Worm (Caenorhabditis elegans) whole organism, L4 larva: ENCODE results near the gene Y65A5A.2.

Experiments
- F37D6.2 ChIP-seq: sonication (generic microtip); optimal IDR thresholded peaks from 2 replicates; lab custom pipeline; 2016; ENCODE audit warnings: mild to moderate bottlenecking, missing genetic modification characterization, missing compliant biosample characterization
- F49E8.2 ChIP-seq: sonication (generic microtip); optimal IDR thresholded peaks from 2 replicates; lab custom pipeline; 2016; ENCODE audit warnings: missing compliant biosample characterization, mild to moderate bottlenecking, missing genetic modification characterization, borderline replicate concordance
- Y105C5A.15 ChIP-seq: fragments of 200-800 bp; sonication (Bioruptor generic); IDR thresholded peaks from 2 replicates; pipeline ENCODE4 v1.3.6; 2022; ENCODE audit warnings: missing genetic modification characterization, missing compliant biosample characterization
- Y48G9A.11 ChIP-seq: fragments of 200-800 bp; sonication (Bioruptor generic); IDR thresholded peaks from 2 replicates; pipeline ENCODE4 v1.3.6; 2022; ENCODE audit warnings: missing genetic modification reagents, missing genetic modification characterization, missing compliant biosample characterization
- ZK337.2 ChIP-seq: fragments of 200-800 bp; sonication (Bioruptor generic); IDR thresholded peaks from 2 replicates; pipeline ENCODE4 v1.3.6; 2022; ENCODE audit warnings: missing genetic modification reagents, missing genetic modification characterization, missing compliant biosample characterization
- ZK546.5 ChIP-seq, 2 experiments: sonication (generic microtip); optimal IDR thresholded peaks; 2 replicates each; lab custom pipeline; 2017; ENCODE audit warnings: missing biosample characterization in 2 of 2, missing genetic modification characterization in 2 of 2
- aha-1 ChIP-seq: fragments of 150-350 bp; peaks from one replicate; lab custom pipeline; 2014; ENCODE audit warnings: missing biosample characterization, missing genetic modification characterization
- ama-1 ChIP-seq: fragments of 150-350 bp; optimal IDR thresholded peaks from 2 replicates; lab custom pipeline; 2014; ENCODE audit warnings: inconsistent platforms, mixed read lengths
- arid-1 ChIP-seq: fragments of 200-800 bp; sonication (Bioruptor generic); conservative IDR thresholded peaks from 2 replicates; pipeline ENCODE4 v1.3.6; 2022; ENCODE audit warnings: missing genetic modification reagents, missing genetic modification characterization, missing compliant biosample characterization
- ceh-20 ChIP-seq: fragments of 200-800 bp; sonication (Bioruptor generic); IDR thresholded peaks from 2 replicates; pipeline ENCODE4 v1.3.6; 2022; ENCODE audit warnings: missing genetic modification reagents, missing genetic modification characterization, missing compliant biosample characterization
- ceh-28 ChIP-seq: fragments of 150-350 bp; optimal IDR thresholded peaks from 2 replicates; lab custom pipeline; 2014; ENCODE audit warnings: missing biosample characterization, missing genetic modification reagents, missing genetic modification characterization
- ceh-32 ChIP-seq: sonication (generic microtip); optimal IDR thresholded peaks from 2 replicates; lab custom pipeline; 2016; ENCODE audit warnings: mild to moderate bottlenecking, missing genetic modification characterization, missing compliant biosample characterization; ENCODE audit not compliant: poor library complexity
- ceh-44 ChIP-seq: fragments of 200-800 bp; sonication (Bioruptor generic); IDR thresholded peaks from 2 replicates; pipeline ENCODE4 v1.3.6; 2022; ENCODE audit warnings: missing genetic modification reagents, missing genetic modification characterization, missing compliant biosample characterization
- ceh-62 ChIP-seq: sonication (generic microtip); optimal IDR thresholded peaks from 2 replicates; lab custom pipeline; 2017; ENCODE audit warnings: missing biosample characterization, missing genetic modification characterization
- ces-1 ChIP-seq: fragments of 150-350 bp; sonication (generic microtip); optimal IDR thresholded peaks from 4 replicates; lab custom pipeline; 2014; ENCODE audit warnings: missing biosample characterization, missing genetic modification reagents, missing genetic modification characterization
- daf-12 ChIP-seq: fragments of 150-350 bp; optimal IDR thresholded peaks from 2 replicates; lab custom pipeline; 2014; ENCODE audit warnings: missing biosample characterization, missing genetic modification reagents, missing genetic modification characterization
- dmd-8 ChIP-seq: fragments of 200-800 bp; sonication (Bioruptor generic); IDR thresholded peaks from 2 replicates; pipeline ENCODE4 v1.3.6; 2022; ENCODE audit warnings: missing genetic modification characterization, missing compliant biosample characterization
- dpl-1 ChIP-seq: fragments of 150-350 bp; optimal IDR thresholded peaks from 2 replicates; lab custom pipeline; 2014; ENCODE audit warnings: missing biosample characterization, missing genetic modification reagents, missing genetic modification characterization
- egl-43 ChIP-seq: fragments of 200-800 bp; sonication (Bioruptor generic); IDR thresholded peaks from 2 replicates; pipeline ENCODE4 v1.3.6; 2022; ENCODE audit warnings: missing genetic modification reagents, missing genetic modification characterization, missing compliant biosample characterization
- fos-1 ChIP-seq: fragments of 150-350 bp; optimal IDR thresholded peaks from 2 replicates; lab custom pipeline; 2014; ENCODE audit warnings: missing biosample characterization, missing genetic modification characterization
- hif-1 ChIP-seq, 2 experiments: sonication (generic microtip); optimal IDR thresholded peaks; 2 replicates each; lab custom pipeline; 2016 to 2017; ENCODE audit warnings: missing compliant biosample characterization in 2 of 2, missing genetic modification characterization in 2 of 2, missing genetic modification reagents in 2 of 2, missing genotype in 2 of 2, mild to moderate bottlenecking in 1 of 2
- hlh-11 ChIP-seq: fragments of 200-800 bp; sonication (Bioruptor generic); optimal IDR thresholded peaks from 2 replicates; lab custom pipeline; 2018; ENCODE audit warnings: mild to moderate bottlenecking, missing genetic modification characterization, missing compliant biosample characterization
- hlh-30 ChIP-seq: sonication (generic microtip); optimal IDR thresholded peaks from 2 replicates; lab custom pipeline; 2017; ENCODE audit warnings: antibody characterized with exemption, mild to moderate bottlenecking, missing genetic modification characterization, missing compliant biosample characterization; ENCODE audit not compliant: insufficient read depth
- jun-1 ChIP-seq: fragments of 150-350 bp; optimal IDR thresholded peaks from 2 replicates; lab custom pipeline; 2014; ENCODE audit warnings: missing biosample characterization, missing genetic modification reagents, missing genetic modification characterization
- lin-13 ChIP-seq: fragments of 150-350 bp; optimal IDR thresholded peaks from 2 replicates; lab custom pipeline; 2014; ENCODE audit warnings: missing biosample characterization, missing genetic modification reagents, missing genetic modification characterization
- lin-15B ChIP-seq: fragments of 150-350 bp; sonication (generic microtip); optimal IDR thresholded peaks from 3 replicates; lab custom pipeline; 2014; ENCODE audit warnings: missing biosample characterization, missing genetic modification characterization
- lin-29 ChIP-seq: fragments of 200-800 bp; sonication (Bioruptor generic); IDR thresholded peaks from 2 replicates; pipeline ENCODE4 v1.3.6; 2022; ENCODE audit warnings: missing genetic modification reagents, missing genetic modification characterization, missing compliant biosample characterization
- lin-39 ChIP-seq: fragments of 150-350 bp; optimal IDR thresholded peaks from 2 replicates; lab custom pipeline; 2014; ENCODE audit warnings: missing biosample characterization, missing genetic modification reagents, missing genetic modification characterization
- madf-9 ChIP-seq: fragments of 200-800 bp; sonication (Bioruptor generic); conservative IDR thresholded peaks from 2 replicates; pipeline ENCODE4 v1.3.6; 2022; ENCODE audit warnings: missing genetic modification reagents, missing genetic modification characterization, missing compliant biosample characterization
- mdt-29 ChIP-seq: fragments of 200-800 bp; sonication (Bioruptor generic); IDR thresholded peaks from 2 replicates; pipeline ENCODE4 v1.3.6; 2022; ENCODE audit warnings: missing genetic modification reagents, missing genetic modification characterization, missing compliant biosample characterization
- mes-2 ChIP-seq: sonication (generic microtip); optimal IDR thresholded peaks from 2 replicates; lab custom pipeline; 2016; ENCODE audit warnings: missing genotype, mild to moderate bottlenecking, missing genetic modification characterization, missing compliant biosample characterization; ENCODE audit not compliant: poor library complexity, severe bottlenecking
- nhr-25 ChIP-seq: sonication (generic microtip); optimal IDR thresholded peaks from 2 replicates; lab custom pipeline; 2017; ENCODE audit warnings: missing genetic modification characterization, mild to moderate bottlenecking, missing compliant biosample characterization, antibody characterized with exemption, moderate library complexity, borderline replicate concordance; ENCODE audit not compliant: insufficient read depth
- nhr-28 ChIP-seq: fragments of 150-350 bp; optimal IDR thresholded peaks from 2 replicates; lab custom pipeline; 2014; ENCODE audit warnings: missing biosample characterization, missing genetic modification characterization
- nhr-41 ChIP-seq: fragments of 200-800 bp; sonication (Bioruptor generic); IDR thresholded peaks from 2 replicates; pipeline ENCODE4 v1.3.6; 2022; ENCODE audit warnings: missing genetic modification reagents, missing genetic modification characterization, missing compliant biosample characterization
- nhr-42 ChIP-seq: fragments of 200-800 bp; sonication (Bioruptor generic); IDR thresholded peaks from 2 replicates; pipeline ENCODE4 v1.3.6; 2022; ENCODE audit warnings: missing genetic modification characterization, missing compliant biosample characterization
- nhr-48 ChIP-seq: sonication (generic microtip); optimal IDR thresholded peaks from 2 replicates; lab custom pipeline; 2016; ENCODE audit warnings: mild to moderate bottlenecking, missing genetic modification characterization, missing compliant biosample characterization
- nhr-76 ChIP-seq: fragments of 150-350 bp; optimal IDR thresholded peaks from 2 replicates; lab custom pipeline; 2014; ENCODE audit warnings: missing biosample characterization, missing genetic modification characterization
- pha-4 ChIP-seq, 2 experiments: fragments of 150-350 bp in 1 of 2; fragments of 200-800 bp in 1 of 2; sonication (Bioruptor generic) in 1 of 2; IDR thresholded peaks in 1 of 2; optimal IDR thresholded peaks in 1 of 2; 2 replicates each; pipeline versions ENCODE4 v1.3.6 to Lab custom; 2014 to 2022; ENCODE audit warnings: missing genetic modification characterization in 2 of 2, missing genetic modification reagents in 2 of 2, missing biosample characterization in 1 of 2, missing compliant biosample characterization in 1 of 2
- php-3 ChIP-seq: fragments of 200-800 bp; sonication (Bioruptor generic); IDR thresholded peaks from 2 replicates; pipeline ENCODE4 v1.3.6; 2022; ENCODE audit warnings: missing genetic modification reagents, missing genetic modification characterization, missing compliant biosample characterization
- pqm-1 ChIP-seq: sonication (generic microtip); optimal IDR thresholded peaks from 2 replicates; lab custom pipeline; 2017; ENCODE audit warnings: missing biosample characterization, missing genetic modification characterization
- skn-1 ChIP-seq: fragments of 150-350 bp; optimal IDR thresholded peaks from 2 replicates; lab custom pipeline; 2014; ENCODE audit warnings: missing biosample characterization, missing genetic modification characterization
- spr-1 ChIP-seq: sonication (generic microtip); optimal IDR thresholded peaks from 2 replicates; lab custom pipeline; 2016; ENCODE audit warnings: mild to moderate bottlenecking, missing genetic modification characterization, missing compliant biosample characterization
- tra-1 ChIP-seq: fragments of 200-800 bp; sonication (Bioruptor generic); IDR thresholded peaks from 2 replicates; pipeline ENCODE4 v1.3.6; 2022; ENCODE audit warnings: missing genetic modification reagents, missing genetic modification characterization, missing compliant biosample characterization
- unc-62 ChIP-seq, 3 experiments: fragments of 150-350 bp in 1 of 3; sonication (generic microtip); optimal IDR thresholded peaks in 2 of 3; peaks in 1 of 3; 1 replicate in 1 of 3; 2 replicates in 2 of 3; lab custom pipeline; 2014 to 2017; ENCODE audit warnings: missing biosample characterization in 3 of 3, missing genetic modification characterization in 3 of 3, missing genetic modification reagents in 3 of 3, missing genotype in 1 of 3
- zag-1 ChIP-seq: fragments of 150-350 bp; optimal IDR thresholded peaks from 2 replicates; lab custom pipeline; 2014; ENCODE audit warnings: missing biosample characterization, missing genetic modification characterization
- zfp-2 ChIP-seq: sonication (generic microtip); optimal IDR thresholded peaks from 2 replicates; lab custom pipeline; 2016; ENCODE audit warnings: mild to moderate bottlenecking, missing genetic modification characterization, missing compliant biosample characterization
- zfp-3 ChIP-seq: fragments of 200-800 bp; sonication (Bioruptor generic); conservative IDR thresholded peaks from 2 replicates; pipeline ENCODE4 v1.3.6; 2022; ENCODE audit warnings: missing genetic modification reagents, missing genetic modification characterization, missing compliant biosample characterization
- zip-11 ChIP-seq: fragments of 200-800 bp; sonication (Bioruptor generic); IDR thresholded peaks from 2 replicates; pipeline ENCODE4 v1.3.6; 2022; ENCODE audit warnings: missing genetic modification characterization, missing compliant biosample characterization
- zip-2 ChIP-seq: fragments of 150-350 bp; optimal IDR thresholded peaks from 2 replicates; lab custom pipeline; 2014; ENCODE audit warnings: missing biosample characterization, missing genetic modification characterization
- ztf-7 ChIP-seq: fragments of 150-350 bp; optimal IDR thresholded peaks from 2 replicates; lab custom pipeline; 2014; ENCODE audit warnings: missing biosample characterization, missing genetic modification characterization

Y65A5A.2 gene

DNA sequence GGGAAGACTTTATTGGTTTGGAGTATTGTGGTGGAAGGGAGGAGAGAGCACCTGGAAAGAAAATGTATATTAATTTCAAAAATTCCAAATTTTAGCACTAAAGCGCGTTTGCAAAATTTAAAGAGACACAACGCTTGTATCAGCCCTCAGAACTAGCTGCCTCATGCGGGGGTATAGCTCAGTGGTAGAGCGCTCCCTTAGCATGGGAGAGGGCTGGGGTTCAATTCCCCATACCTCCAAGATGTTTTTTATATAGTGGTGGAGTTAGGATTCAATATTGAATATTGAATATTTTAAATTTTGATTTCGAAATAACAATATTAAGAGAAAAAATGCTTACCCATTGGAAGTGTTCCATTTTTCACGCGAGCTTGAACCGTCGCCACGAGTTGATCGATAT, 12.8 kb upstream of the Y65A5A.2 start (continued):
- TF ChIP-seq ceh-32 (tag; lab: Kevin White, UChicago) (peak; percentile 5), nhr-28 (tag; lab: Kevin White, UChicago) (no peak), hif-1 (tag; optimal IDR thresholded peaks at IDR 0.05; lab: Kevin White, UChicago) (peak in 1 of 2 experiments; percentile 36), ZK546.5 (tag; optimal IDR thresholded peaks at IDR 0.05; lab: Kevin White, UChicago) (no peak), zfp-2 (tag; lab: Kevin White, UChicago) (peak; percentile 22), nhr-25 (tag; lab: Kevin White, UChicago) (no peak), ceh-20 (GFP tag; lab: Robert Waterston, UW) (no peak), ztf-7 (tag; lab: Kevin White, UChicago) (no peak), Y48G9A.11 (GFP tag; lab: Robert Waterston, UW) (peak; percentile 70), spr-1 (tag; lab: Kevin White, UChicago) (peak; percentile 67), F49E8.2 (peak; percentile 56), zip-2 (no peak), nhr-42 (GFP tag; lab: Robert Waterston, UW) (0 out of 2 replicates have a peak, but pooled peaks have one; percentile 61), ceh-44 (0 out of 2 replicates have a peak, but pooled peaks have one; percentile 12), lin-13 (peak; percentile 27), unc-62 (GFP tag; optimal IDR thresholded peaks at IDR 0.05 in 1 of 2; lab: Kevin White, UChicago) (no peak), unc-62 (tag; optimal IDR thresholded peaks at IDR 0.05; lab: Kevin White, UChicago) (no peak), F37D6.2 (tag; lab: Kevin White, UChicago) (peak; percentile 27), jun-1 (no peak), tra-1 (peak; percentile 65; the same call in 1 of the 2 replicates), ceh-28 (no peak), ama-1 (lab: Kevin White, UChicago) (no peak), lin-15B (tag; lab: Kevin White, UChicago) (no peak), ceh-62 (no peak), zip-11 (GFP tag; lab: Robert Waterston, UW) (peak; percentile 56; the same call in 1 of the 2 replicates), dpl-1 (GFP tag; lab: Kevin White, UChicago) (no peak), php-3 (GFP tag; lab: Robert Waterston, UW) (no peak), egl-43 (peak; percentile 90), mes-2 (peak; percentile 74), nhr-41 (0 out of 2 replicates have a peak, but pooled peaks have one; percentile 39), hlh-11 (tag; lab: Kevin White, UChicago) (no peak), dmd-8 (peak; percentile 88), madf-9 (peak; percentile 62; the same call in 1 of the 2 replicates), hlh-30 (peak; percentile 43), ces-1 (GFP tag; lab: Kevin White, UChicago) (no peak), skn-1 (tag; lab: Kevin White, UChicago) (no peak), zfp-3 (GFP tag; lab: Robert Waterston, UW) (no peak), daf-12 (tag; lab: Kevin White, UChicago) (no peak), zag-1 (tag; lab: Kevin White, UChicago) (no peak), lin-29 (GFP tag; lab: Robert Waterston, UW) (0 out of 2 replicates have a peak, but pooled peaks have one; percentile 47), lin-39 (tag; lab: Kevin White, UChicago) (no peak), arid-1 (GFP tag; lab: Robert Waterston, UW) (peak; percentile 60; the same call in 1 of the 2 replicates), Y105C5A.15 (peak; percentile 96), mdt-29 (peak; percentile 29; the same call in 1 of the 2 replicates), aha-1 (tag; lab: Kevin White, UChicago) (peak; percentile 92), nhr-76 (tag; lab: Kevin White, UChicago) (no peak), nhr-48 (tag; lab: Kevin White, UChicago) (peak; percentile 53), pha-4 (GFP tag; IDR thresholded peaks at IDR 0.05; lab: Robert Waterston, UW) (peak; percentile 83), pha-4 (tag; optimal IDR thresholded peaks at IDR 0.05; lab: Kevin White, UChicago) (no peak), pqm-1 (no peak), fos-1 (no peak), ZK337.2 (GFP tag; lab: Robert Waterston, UW) (no peak)
